Worm (Caenorhabditis elegans) whole organism, L3 larva: Measurements from ENCODE around the gene ubc-17.

Source experiments
- jun-1 ChIP-seq: fragments of 150-350 bp; optimal IDR thresholded peaks from 2 replicates; lab custom pipeline; 2014; ENCODE audit warnings: missing biosample characterization, missing genetic modification reagents, missing genetic modification characterization
- nhr-25 ChIP-seq: sonication (generic microtip); optimal IDR thresholded peaks from 2 replicates; lab custom pipeline; 2017; ENCODE audit warnings: missing biosample characterization, missing genetic modification characterization
- ztf-11 ChIP-seq: fragments of 150-350 bp; optimal IDR thresholded peaks from 2 replicates; lab custom pipeline; 2014; ENCODE audit warnings: missing biosample characterization, missing genetic modification characterization
- ztf-4 ChIP-seq: fragments of 150-350 bp; optimal IDR thresholded peaks from 2 replicates; lab custom pipeline; 2014; ENCODE audit warnings: missing biosample characterization, missing genetic modification characterization

DNA sequence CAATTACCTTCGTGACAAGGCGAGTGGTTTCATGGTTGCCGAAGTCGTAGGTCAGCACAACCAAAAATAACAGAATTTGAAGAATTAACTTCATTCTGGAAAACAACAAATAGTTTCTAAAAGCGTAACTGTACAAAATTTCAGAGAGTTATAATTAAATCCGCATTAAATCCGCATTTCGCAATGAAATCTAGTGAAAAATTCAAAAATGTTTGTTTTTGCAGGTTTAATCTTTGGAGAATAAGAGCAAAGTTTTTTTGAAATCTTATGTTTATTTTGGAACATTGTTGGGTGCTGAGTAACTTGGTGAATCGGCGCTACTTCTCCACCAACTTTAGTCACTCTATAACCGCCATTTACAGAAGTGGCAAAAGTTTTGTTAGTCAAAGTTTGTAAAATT lies 35.5 kb downstream of the ubc-17 start, which contains the start of gene C36B7.4:
- no peak for TF ChIP-seq nhr-25 (tag; lab: Kevin White, UChicago)
- TF ChIP-seq jun-1: no peak
- no peak for TF ChIP-seq ztf-11 (tag; lab: Kevin White, UChicago)
- TF ChIP-seq ztf-4: no peak
